Worm (Caenorhabditis elegans) whole organism, L4/young adult: ENCODE data around the gene Y22D7AR.2.

Experiments
- dao-5 ChIP-seq: sonication (generic microtip); optimal IDR thresholded peaks from 2 replicates; lab custom pipeline; 2016; ENCODE audit warnings: missing genotype, missing genetic modification characterization, moderate library complexity, missing compliant biosample characterization
- him-1 ChIP-seq: sonication (generic microtip); optimal IDR thresholded peaks from 2 replicates; lab custom pipeline; 2016; ENCODE audit warnings: missing genotype, missing genetic modification reagents, missing genetic modification characterization, missing compliant biosample characterization

DNA sequence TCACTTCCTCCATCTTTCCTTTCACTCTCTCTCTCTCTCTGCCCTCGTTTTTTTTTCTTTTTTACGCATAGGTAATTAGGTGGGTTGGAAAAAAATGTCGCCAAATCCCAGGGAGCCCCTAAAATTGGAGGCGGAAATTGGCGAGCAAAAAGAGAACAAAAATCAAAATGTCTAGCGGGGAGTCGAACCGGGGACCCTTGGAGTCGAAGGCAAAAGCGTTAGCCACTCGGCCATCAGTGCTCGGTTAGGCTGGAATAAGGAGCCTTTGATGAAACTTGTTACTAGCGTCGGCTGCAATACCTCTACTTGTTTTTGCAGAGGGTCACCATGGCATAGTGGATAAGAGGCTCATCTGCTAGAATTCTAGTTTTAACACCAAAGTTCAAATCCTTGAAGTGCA is 37.3 kb downstream of the Y22D7AR.2 start:
- TF ChIP-seq him-1 (tag; lab: Kevin White, UChicago), result no peak
- TF ChIP-seq dao-5 (tag; lab: Kevin White, UChicago), result no peak
